Fruit fly (Drosophila melanogaster): ENCODE measurements around the gene CG8745.

The CG8745 gene

dm6 chr3L:13881555-13881954 lies 14.8 kb upstream of the CG8745 start:
- TF ChIP-seq CG13204 (GFP tag; optimal IDR thresholded peaks at IDR 0.05), result peak; percentile 5
- no peak for TF ChIP-seq Snoo (tag; optimal IDR thresholded peaks at IDR 0.05)
- TF ChIP-seq CG34367 (tag; optimal IDR thresholded peaks at IDR 0.05), result no peak
- TF ChIP-seq CG9948 (tag; optimal IDR thresholded peaks at IDR 0.05), result no peak
- TF ChIP-seq rn (GFP tag; IDR thresholded peaks at IDR 0.05), result no peak
- TF ChIP-seq CG15710 (tag; optimal IDR thresholded peaks at IDR 0.05), result no peak
- TF ChIP-seq D1 (tag; optimal IDR thresholded peaks at IDR 0.05), result no peak
- no peak for TF ChIP-seq CG14655 (GFP tag; optimal IDR thresholded peaks at IDR 0.05)

DNA sequence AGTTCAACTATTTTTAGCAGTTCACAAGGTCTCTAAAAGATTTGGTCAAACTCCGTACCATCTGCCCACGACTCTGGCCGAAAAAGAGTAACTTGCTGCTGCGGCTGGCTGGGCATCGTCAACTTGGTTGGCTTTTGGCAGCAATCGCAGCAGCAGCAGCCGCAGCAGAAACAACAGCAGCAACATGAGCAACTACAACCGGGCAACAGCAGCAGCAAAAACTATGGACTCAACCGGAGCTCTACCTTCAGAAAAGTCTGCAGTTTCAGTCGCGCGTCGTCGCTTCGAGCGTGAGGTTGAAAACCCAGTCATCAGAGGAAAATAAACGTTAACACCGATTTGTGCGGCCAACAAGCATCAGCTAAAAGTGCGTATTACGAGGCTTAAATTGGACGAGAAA lies 12.0 kb upstream of the CG8745 start, which contains the start of gene CG13737:
CG13737 (plus strand) TSS at position 266 of the 400 bp plus-strand sequence.
- TF ChIP-seq CG9948 (tag; optimal IDR thresholded peaks at IDR 0.05) (no peak), CG4496 (GFP tag; IDR thresholded peaks at IDR 0.05) (0 out of 3 replicates have a peak, but pooled peaks have one; percentile 66), CG13204 (GFP tag; optimal IDR thresholded peaks at IDR 0.05) (peak; percentile 1), Snoo (tag; optimal IDR thresholded peaks at IDR 0.05) (no peak), CG12605 (GFP tag; IDR thresholded peaks at IDR 0.05) (no peak), CG8301 (tag; optimal IDR thresholded peaks at IDR 0.05) (no peak), fd96Ca (GFP tag; IDR thresholded peaks at IDR 0.05) (0 out of 3 replicates have a peak, but pooled peaks have one; percentile 61), EcR (GFP tag; optimal IDR thresholded peaks at IDR 0.05) (no peak), CG32121 (GFP tag; IDR thresholded peaks at IDR 0.05) (no peak; the same call in 1 of the 2 replicates), CG34367 (tag; optimal IDR thresholded peaks at IDR 0.05) (no peak), CG10348 (GFP tag; IDR thresholded peaks at IDR 0.05) (no peak), CG14655 (GFP tag; optimal IDR thresholded peaks at IDR 0.05) (no peak), Pif1B (GFP tag; optimal IDR thresholded peaks at IDR 0.05) (peak; percentile 5), CG8159 (tag; optimal IDR thresholded peaks at IDR 0.05) (no peak), Pif1A (GFP tag; optimal IDR thresholded peaks at IDR 0.05) (no peak), D1 (tag; optimal IDR thresholded peaks at IDR 0.05) (no peak), CG15710 (tag; optimal IDR thresholded peaks at IDR 0.05) (no peak)

dm6 chr3L:13877904-13878303 lies 11.2 kb upstream of the CG8745 start:
- TF ChIP-seq gl (tag; optimal IDR thresholded peaks at IDR 0.05) (no peak), CG9948 (tag; optimal IDR thresholded peaks at IDR 0.05) (no peak), D1 (tag; optimal IDR thresholded peaks at IDR 0.05) (no peak), Pif1A (GFP tag; optimal IDR thresholded peaks at IDR 0.05) (peak; percentile 64), rn (GFP tag; IDR thresholded peaks at IDR 0.05) (peak; percentile 51; the same call in 1 of the 2 replicates), Snoo (tag; optimal IDR thresholded peaks at IDR 0.05) (no peak), CG4496 (GFP tag; IDR thresholded peaks at IDR 0.05) (peak; percentile 81), CG14655 (GFP tag; optimal IDR thresholded peaks at IDR 0.05) (no peak), CG13204 (GFP tag; optimal IDR thresholded peaks at IDR 0.05) (no peak), CG32121 (GFP tag; IDR thresholded peaks at IDR 0.05) (peak; percentile 64), CG15710 (tag; optimal IDR thresholded peaks at IDR 0.05) (no peak), CG8301 (tag; optimal IDR thresholded peaks at IDR 0.05) (no peak), CG34367 (tag; optimal IDR thresholded peaks at IDR 0.05) (no peak)

- no peak for TF ChIP-seq CG9948 (tag; optimal IDR thresholded peaks at IDR 0.05)
- TF ChIP-seq fd96Ca (GFP tag; IDR thresholded peaks at IDR 0.05), result no peak
- TF ChIP-seq EcR (GFP tag; optimal IDR thresholded peaks at IDR 0.05), result no peak
- TF ChIP-seq CG10348 (GFP tag; IDR thresholded peaks at IDR 0.05), result no peak
- no peak for TF ChIP-seq Ets98B (GFP tag; IDR thresholded peaks at IDR 0.05)
- TF ChIP-seq CG14655 (GFP tag; optimal IDR thresholded peaks at IDR 0.05), result no peak
- TF ChIP-seq CG15710 (tag; optimal IDR thresholded peaks at IDR 0.05), result no peak
Measured at dm6 chr3L:13876967-13877366, 10.3 kb upstream of the CG8745 start.

DNA sequence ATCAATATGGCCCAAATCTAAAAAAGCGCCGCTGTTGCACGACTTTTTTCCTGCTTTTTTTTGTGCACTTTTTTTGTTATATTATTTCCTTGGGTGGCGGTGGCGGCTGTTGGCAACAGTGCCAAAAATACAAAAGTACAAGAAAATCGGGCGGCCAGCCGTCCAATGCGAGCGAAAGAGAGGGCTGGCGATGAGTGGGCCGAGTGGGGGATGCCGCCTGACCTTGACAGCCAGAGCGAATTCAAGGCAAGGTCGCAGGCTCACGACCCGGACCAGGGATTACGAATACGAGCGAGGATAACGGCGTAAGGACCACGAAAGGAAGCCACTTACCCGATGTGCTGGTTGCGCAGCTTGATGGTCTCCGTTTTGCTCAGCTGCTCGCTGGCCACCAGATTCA lies 435 bp downstream of the CG8745 start:
- no peak for TF ChIP-seq CG8301 (tag; optimal IDR thresholded peaks at IDR 0.05)
- no peak for TF ChIP-seq CG9948 (tag; optimal IDR thresholded peaks at IDR 0.05)
- TF ChIP-seq Pif1A (GFP tag; optimal IDR thresholded peaks at IDR 0.05), result no peak
- TF ChIP-seq CG4496 (GFP tag; IDR thresholded peaks at IDR 0.05), result no peak
- TF ChIP-seq CG10348 (GFP tag; IDR thresholded peaks at IDR 0.05), result no peak
- TF ChIP-seq CG8159 (tag; optimal IDR thresholded peaks at IDR 0.05), result no peak
- TF ChIP-seq CG34367 (tag; optimal IDR thresholded peaks at IDR 0.05), result no peak
- TF ChIP-seq Snoo (tag; optimal IDR thresholded peaks at IDR 0.05), result no peak
- no peak for TF ChIP-seq rn (GFP tag; IDR thresholded peaks at IDR 0.05)
- TF ChIP-seq D1 (tag; optimal IDR thresholded peaks at IDR 0.05), result no peak
- no peak for TF ChIP-seq Ets98B (GFP tag; IDR thresholded peaks at IDR 0.05)
- no peak for TF ChIP-seq CG32121 (GFP tag; IDR thresholded peaks at IDR 0.05)
- TF ChIP-seq CG14655 (GFP tag; optimal IDR thresholded peaks at IDR 0.05), result no peak
- no peak for TF ChIP-seq Pif1B (GFP tag; optimal IDR thresholded peaks at IDR 0.05)
- TF ChIP-seq fd96Ca (GFP tag; IDR thresholded peaks at IDR 0.05), result no peak
- TF ChIP-seq gl (tag; optimal IDR thresholded peaks at IDR 0.05), result no peak

DNA sequence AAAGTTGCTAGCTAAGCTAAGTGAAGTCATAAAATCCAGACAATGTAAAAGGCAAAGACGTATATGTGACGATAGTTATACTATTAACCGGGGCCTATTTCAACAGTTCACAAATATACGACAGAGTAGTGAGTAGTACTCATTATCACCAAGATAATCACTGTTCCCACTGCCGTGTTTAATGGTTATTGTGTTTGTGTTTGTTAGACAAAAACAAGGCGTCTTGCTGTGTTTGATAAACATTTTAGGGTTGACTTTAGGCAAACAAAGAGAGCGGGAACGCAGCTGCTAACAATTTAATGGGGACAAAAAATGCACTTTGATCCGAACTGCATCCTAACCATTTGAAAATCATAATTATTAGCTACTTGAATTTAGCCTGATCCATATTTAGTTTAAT lies 1.2 kb downstream of the CG8745 start:
- no peak for TF ChIP-seq gl (tag; optimal IDR thresholded peaks at IDR 0.05)
- TF ChIP-seq Pif1A (GFP tag; optimal IDR thresholded peaks at IDR 0.05), result no peak
- no peak for TF ChIP-seq CG4496 (GFP tag; IDR thresholded peaks at IDR 0.05)
- no peak for TF ChIP-seq D1 (tag; optimal IDR thresholded peaks at IDR 0.05)
- TF ChIP-seq CG12605 (GFP tag; IDR thresholded peaks at IDR 0.05), result no peak
- TF ChIP-seq Ets98B (GFP tag; IDR thresholded peaks at IDR 0.05), result no peak
- no peak for TF ChIP-seq rn (GFP tag; IDR thresholded peaks at IDR 0.05)
- no peak for TF ChIP-seq CG8301 (tag; optimal IDR thresholded peaks at IDR 0.05)
- no peak for TF ChIP-seq CG13204 (GFP tag; optimal IDR thresholded peaks at IDR 0.05)
- no peak for TF ChIP-seq CG15710 (tag; optimal IDR thresholded peaks at IDR 0.05)
- TF ChIP-seq CG32121 (GFP tag; IDR thresholded peaks at IDR 0.05), result no peak
- TF ChIP-seq Snoo (tag; optimal IDR thresholded peaks at IDR 0.05), result no peak
- no peak for TF ChIP-seq CG14655 (GFP tag; optimal IDR thresholded peaks at IDR 0.05)
- TF ChIP-seq Pif1B (GFP tag; optimal IDR thresholded peaks at IDR 0.05), result no peak
- no peak for TF ChIP-seq CG17806 (tag; optimal IDR thresholded peaks at IDR 0.05)
- no peak for TF ChIP-seq fd96Ca (GFP tag; IDR thresholded peaks at IDR 0.05)
